Worm (Caenorhabditis elegans): ENCODE data around the gene otpl-6.
"Not testable (repeated sequence)": the region's sequence is repeated elsewhere in the genome, so short reads cannot be mapped to it uniquely, and the experiment has no call there.

Gene otpl-6

ce11 chrV:8569172-8569571, 43.3 kb downstream of the otpl-6 start:
- TF ChIP-seq M03D4.4 (tag; optimal IDR thresholded peaks at IDR 0.05) = no peak
- no peak for TF ChIP-seq ces-1 (GFP tag; optimal IDR thresholded peaks at IDR 0.05)
- TF ChIP-seq ztf-11 (tag; optimal IDR thresholded peaks at IDR 0.05) = no peak
- TF ChIP-seq sem-2 (GFP tag; optimal IDR thresholded peaks at IDR 0.05) = no peak
- TF ChIP-seq cnd-1 (tag; optimal IDR thresholded peaks at IDR 0.05) = no peak
- TF ChIP-seq flh-1 (GFP tag; optimal IDR thresholded peaks at IDR 0.05) = no peak
- TF ChIP-seq elt-1 (tag; optimal IDR thresholded peaks at IDR 0.05; ENCODE audit: borderline replicate concordance, insufficient read depth) = no peak

DNA sequence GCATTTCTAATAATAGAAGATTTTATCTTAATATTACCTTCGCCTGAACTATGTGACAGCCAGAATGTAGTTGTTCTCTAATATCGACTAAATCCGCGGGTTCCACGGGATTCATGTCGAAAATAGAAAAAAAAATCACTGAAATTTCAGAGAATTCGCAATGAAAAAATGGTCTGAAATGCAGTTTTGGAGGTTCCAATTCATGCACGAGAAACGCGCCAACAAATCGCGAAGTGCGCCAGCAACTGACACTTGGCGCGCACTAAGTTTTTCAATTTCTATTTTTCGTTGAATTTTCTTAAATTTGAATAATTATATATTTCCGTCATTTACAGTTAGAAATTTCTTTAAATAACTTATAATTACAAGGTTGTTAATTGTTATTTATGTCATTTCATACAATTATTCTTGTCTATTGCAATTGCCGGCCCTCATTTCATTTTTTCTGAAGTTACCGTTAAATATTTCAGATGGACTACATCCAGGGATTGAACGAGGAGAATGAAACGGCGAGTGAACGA, 44.0 kb downstream of the otpl-6 start, which contains the start of the genes F25G6.9 and symk-1:
Gene F25G6.9, minus strand, starts transcription at position 160 of the 521 bp plus-strand sequence.
Gene symk-1, plus strand, starts transcription at position 471 of the 521 bp plus-strand sequence.
- TF ChIP-seq ham-2 (GFP tag; optimal IDR thresholded peaks at IDR 0.05) (no peak), sptf-1 (tag; optimal IDR thresholded peaks at IDR 0.05) (no peak), M03D4.4 (tag; optimal IDR thresholded peaks at IDR 0.05) (no peak), ztf-11 (tag; optimal IDR thresholded peaks at IDR 0.05) (no peak), nhr-237 (tag; optimal IDR thresholded peaks at IDR 0.05) (no peak), snpc-4 (tag; optimal IDR thresholded peaks at IDR 0.05) (no peak), drap-1 (GFP tag; optimal IDR thresholded peaks at IDR 0.05) (no peak), nhr-12 (tag; optimal IDR thresholded peaks at IDR 0.05) (no peak), lin-13 (tag; optimal IDR thresholded peaks at IDR 0.05) (peak; percentile 45), blmp-1 (tag; optimal IDR thresholded peaks at IDR 0.05) (no peak), nhr-2 (tag; optimal IDR thresholded peaks at IDR 0.05) (no peak), mab-5 (tag; optimal IDR thresholded peaks at IDR 0.05) (no peak), elt-3 (tag; optimal IDR thresholded peaks at IDR 0.05) (no peak), pha-4 (tag; optimal IDR thresholded peaks at IDR 0.05) (no peak), nhr-28 (tag; optimal IDR thresholded peaks at IDR 0.05) (no peak), ceh-83 (GFP tag; optimal IDR thresholded peaks at IDR 0.05) (no peak), lsy-2 (tag; optimal IDR thresholded peaks at IDR 0.05) (peak; percentile 35)

ce11 chrV:8574762-8575161, 48.9 kb downstream of the otpl-6 start, which contains the start of gene F25G6.1:
Gene F25G6.1, plus strand, starts transcription at chrV:8575062.
- TF ChIP-seq cnd-1, mep-1, nhr-12 (tag; optimal IDR thresholded peaks at IDR 0.05): not testable (repeated sequence)

Data from whole organism, mixed stage, embryonic.